Worm (Caenorhabditis elegans) whole organism, midembryonic: ENCODE measurements around the gene lab-2.

ENCODE experiments used
- T22C8.4 ChIP-seq: fragments of 200-800 bp; sonication (Bioruptor generic); IDR thresholded peaks from 2 replicates; pipeline ENCODE4 v1.3.6; 2022; ENCODE audit warnings: missing genetic modification characterization, missing compliant biosample characterization
- cog-1 ChIP-seq: sonication (generic microtip); optimal IDR thresholded peaks from 2 replicates; lab custom pipeline; 2016; ENCODE audit warnings: missing genetic modification characterization, missing compliant biosample characterization
- flt-1 ChIP-seq: fragments of 200-800 bp; sonication (Bioruptor generic); IDR thresholded peaks from 2 replicates; pipeline ENCODE4 v1.3.6; 2022; ENCODE audit warnings: missing genetic modification characterization, missing compliant biosample characterization
- klf-2 ChIP-seq: fragments of 200-800 bp; sonication (Bioruptor generic); conservative IDR thresholded peaks from 2 replicates; pipeline ENCODE4 v1.3.6; 2022; ENCODE audit warnings: missing genetic modification reagents, missing genetic modification characterization, missing compliant biosample characterization
- med-1 ChIP-seq: sonication (generic microtip); optimal IDR thresholded peaks from 2 replicates; lab custom pipeline; 2017; ENCODE audit warnings: missing genetic modification characterization, mild to moderate bottlenecking, missing compliant biosample characterization, antibody characterized with exemption, missing genetic modification reagents; ENCODE audit not compliant: insufficient read depth
- ref-1 ChIP-seq: fragments of 200-800 bp; sonication (Bioruptor generic); conservative IDR thresholded peaks from 2 replicates; pipeline ENCODE4 v1.3.6; 2022; ENCODE audit warnings: missing genetic modification reagents, missing genetic modification characterization, missing compliant biosample characterization
- tab-1 ChIP-seq: fragments of 200-800 bp; sonication (Bioruptor generic); IDR thresholded peaks from 2 replicates; pipeline ENCODE4 v1.3.6; 2022; ENCODE audit warnings: missing genetic modification characterization, missing compliant biosample characterization
- ztf-23 ChIP-seq: fragments of 200-800 bp; sonication (Bioruptor generic); IDR thresholded peaks from 2 replicates; pipeline ENCODE4 v1.3.6; 2022; ENCODE audit warnings: missing genetic modification reagents, missing genetic modification characterization, missing compliant biosample characterization
- ztf-29 ChIP-seq: fragments of 200-800 bp; sonication (Bioruptor generic); IDR thresholded peaks from 2 replicates; pipeline ENCODE4 v1.3.6; 2022; ENCODE audit warnings: missing genetic modification reagents, missing genetic modification characterization, missing compliant biosample characterization

Gene lab-2

ce11 chrIII:7367012-7367760, 37.8 kb upstream of the lab-2 start, which contains the start of the genes T20B12.5 and T20B12.4:
Gene T20B12.5, minus strand, starts transcription at chrIII:7367112.
Gene T20B12.4, plus strand, starts transcription at chrIII:7367710.
- TF ChIP-seq med-1 (GFP tag; lab: Kevin White, UChicago), result no peak
- TF ChIP-seq ztf-29 (GFP tag; lab: Robert Waterston, UW), result no peak
- no peak for TF ChIP-seq ref-1 (GFP tag; lab: Robert Waterston, UW)
- no peak for TF ChIP-seq ztf-23
- no peak for TF ChIP-seq tab-1
- no peak for TF ChIP-seq T22C8.4 (GFP tag; lab: Robert Waterston, UW)
- no peak for TF ChIP-seq cog-1 (tag; lab: Kevin White, UChicago)
- TF ChIP-seq flt-1 (GFP tag; lab: Robert Waterston, UW), result no peak
- TF ChIP-seq klf-2 (GFP tag; lab: Robert Waterston, UW), result no peak

- TF ChIP-seq ref-1 (GFP tag; lab: Robert Waterston, UW), result no peak
- TF ChIP-seq ztf-29 (GFP tag; lab: Robert Waterston, UW), result no peak
- no peak for TF ChIP-seq T22C8.4 (GFP tag; lab: Robert Waterston, UW)
- no peak for TF ChIP-seq med-1 (GFP tag; lab: Kevin White, UChicago)
- TF ChIP-seq klf-2 (GFP tag; lab: Robert Waterston, UW), result no peak
- TF ChIP-seq flt-1 (GFP tag; lab: Robert Waterston, UW), result no peak
- no peak for TF ChIP-seq cog-1 (tag; lab: Kevin White, UChicago)
- TF ChIP-seq tab-1, result no peak
- TF ChIP-seq ztf-23, result no peak
Observed at ce11 chrIII:7365602-7366001, 36.2 kb upstream of the lab-2 start, which contains the start of gene F08F8.11. Gene F08F8.11, plus strand, starts transcription at chrIII:7365902.

- TF ChIP-seq tab-1 (no peak), flt-1 (GFP tag; lab: Robert Waterston, UW) (no peak), ztf-23 (0 out of 2 replicates have a peak, but pooled peaks have one; percentile 27), T22C8.4 (GFP tag; lab: Robert Waterston, UW) (no peak), ztf-29 (GFP tag; lab: Robert Waterston, UW) (no peak)
Observed at ce11 chrIII:7359037-7359548, 29.7 kb upstream of the lab-2 start, which contains the start of the genes eco-1 and hmgr-1. Gene eco-1, minus strand, starts transcription at chrIII:7359095. Gene hmgr-1, plus strand, starts transcription at chrIII:7359498.

ce11 chrIII:7358627-7359026, 29.2 kb upstream of the lab-2 start:
- no peak for TF ChIP-seq flt-1 (GFP tag; lab: Robert Waterston, UW)
- no peak for TF ChIP-seq T22C8.4 (GFP tag; lab: Robert Waterston, UW)
- TF ChIP-seq cog-1 (tag; lab: Kevin White, UChicago), result no peak
- TF ChIP-seq med-1 (GFP tag; lab: Kevin White, UChicago), result no peak
- TF ChIP-seq ztf-29 (GFP tag; lab: Robert Waterston, UW), result no peak
- no peak for TF ChIP-seq ref-1 (GFP tag; lab: Robert Waterston, UW)
- TF ChIP-seq klf-2 (GFP tag; lab: Robert Waterston, UW), result no peak
- TF ChIP-seq ztf-23, result no peak

ce11 chrIII:7357356-7357755, 27.9 kb upstream of the lab-2 start, which contains the start of gene F08F8.10:
Gene F08F8.10, minus strand, starts transcription at chrIII:7357393.
- TF ChIP-seq ztf-23 (peak; percentile 17; the same call in 1 of the 2 replicates), cog-1 (tag; lab: Kevin White, UChicago) (peak; percentile 19), klf-2 (GFP tag; lab: Robert Waterston, UW) (no peak)

- TF ChIP-seq med-1 (GFP tag; lab: Kevin White, UChicago) (no peak), tab-1 (no peak), klf-2 (GFP tag; lab: Robert Waterston, UW) (no peak), flt-1 (GFP tag; lab: Robert Waterston, UW) (no peak), ztf-29 (GFP tag; lab: Robert Waterston, UW) (no peak)
Observed at ce11 chrIII:7353871-7354270, 24.5 kb upstream of the lab-2 start, which contains the start of gene F08F8.9. Gene F08F8.9, minus strand, starts transcription at chrIII:7353971.

- TF ChIP-seq flt-1 (GFP tag; lab: Robert Waterston, UW) (no peak), klf-2 (GFP tag; lab: Robert Waterston, UW) (no peak)
Observed at ce11 chrIII:7349075-7349474, 19.7 kb upstream of the lab-2 start, which contains the start of gene gos-28. Gene gos-28, minus strand, starts transcription at chrIII:7349175.

- no peak for TF ChIP-seq ref-1 (GFP tag; lab: Robert Waterston, UW)
- TF ChIP-seq T22C8.4 (GFP tag; lab: Robert Waterston, UW), result no peak
- no peak for TF ChIP-seq flt-1 (GFP tag; lab: Robert Waterston, UW)
- no peak for TF ChIP-seq klf-2 (GFP tag; lab: Robert Waterston, UW)
- TF ChIP-seq ztf-23, result no peak
- TF ChIP-seq cog-1 (tag; lab: Kevin White, UChicago), result no peak
- TF ChIP-seq ztf-29 (GFP tag; lab: Robert Waterston, UW), result no peak
- TF ChIP-seq med-1 (GFP tag; lab: Kevin White, UChicago), result no peak
- TF ChIP-seq tab-1, result no peak
Observed at ce11 chrIII:7347049-7347448, 17.6 kb upstream of the lab-2 start, which contains the start of gene F08F8.7. Gene F08F8.7, minus strand, starts transcription at chrIII:7347149.

ce11 chrIII:7343389-7343788, 14.0 kb upstream of the lab-2 start, which contains the start of gene F08F8.6:
Gene F08F8.6, plus strand, starts transcription at chrIII:7343689.
- no peak for TF ChIP-seq T22C8.4 (GFP tag; lab: Robert Waterston, UW)
- no peak for TF ChIP-seq ztf-23
- TF ChIP-seq klf-2 (GFP tag; lab: Robert Waterston, UW), result no peak
- no peak for TF ChIP-seq cog-1 (tag; lab: Kevin White, UChicago)
- no peak for TF ChIP-seq ztf-29 (GFP tag; lab: Robert Waterston, UW)
- no peak for TF ChIP-seq tab-1
